Worm (Caenorhabditis elegans): ENCODE results near the gene C42D4.3.

ce11 chrIV:7149020-7149601, 29.9 kb upstream of the C42D4.3 start, which contains the start of gene C34D4.4:
- no peak for TF ChIP-seq ceh-32 (tag; optimal IDR thresholded peaks at IDR 0.05; ENCODE audit: poor library complexity)
- no peak for TF ChIP-seq unc-62 (GFP tag; optimal IDR thresholded peaks at IDR 0.05 in 1 of 2)
- TF ChIP-seq unc-62 (tag; optimal IDR thresholded peaks at IDR 0.05), result no peak
- no peak for TF ChIP-seq F49E8.2 (tag; optimal IDR thresholded peaks at IDR 0.05; ENCODE audit: borderline replicate concordance)
- TF ChIP-seq ces-1 (GFP tag; optimal IDR thresholded peaks at IDR 0.05), result no peak
- no peak for TF ChIP-seq lin-39 (tag; optimal IDR thresholded peaks at IDR 0.05)
- peak; percentile 46 for TF ChIP-seq ama-1 (optimal IDR thresholded peaks at IDR 0.05)

All from whole organism, L4 larva.